Worm (Caenorhabditis elegans): ENCODE measurements around the gene Y62H9A.5.

- no peak for TF ChIP-seq syd-9 (tag; optimal IDR thresholded peaks at IDR 0.05)
- TF ChIP-seq gmeb-2 (tag; optimal IDR thresholded peaks at IDR 0.05): no peak
- TF ChIP-seq C08G9.2 (tag; optimal IDR thresholded peaks at IDR 0.05): no peak
- no peak for TF ChIP-seq fkh-10 (GFP tag; optimal IDR thresholded peaks at IDR 0.05)
- TF ChIP-seq nhr-11 (tag; optimal IDR thresholded peaks at IDR 0.05): no peak
- no peak for TF ChIP-seq hlh-30 (tag; optimal IDR thresholded peaks at IDR 0.05; ENCODE audit: insufficient read depth)
- TF ChIP-seq pros-1 (tag; optimal IDR thresholded peaks at IDR 0.05): no peak
- TF ChIP-seq pag-3 (tag; optimal IDR thresholded peaks at IDR 0.05; ENCODE audit: borderline replicate concordance): no peak
- no peak for TF ChIP-seq eyg-1 (tag; optimal IDR thresholded peaks at IDR 0.05)
Measured at ce11 chrX:11863307-11863706, 19.4 kb downstream of the Y62H9A.5 start, which contains the start of gene F54F7.10.
